Fruit fly (Drosophila melanogaster): Measurements from ENCODE around the gene LanB1.

LanB1 gene

dm6 chr2L:7799804-7800433, 11.3 kb upstream of the LanB1 start, which contains the start of the genes Herp and r2d2 (continued):
- TF ChIP-seq CG16779 (tag; optimal IDR thresholded peaks at IDR 0.05) (peak; percentile 81), CG6276 (GFP tag; optimal IDR thresholded peaks at IDR 0.05) (no peak), svp (GFP tag) (peak; percentile 99), Sox14 (GFP tag; optimal IDR thresholded peaks at IDR 0.05) (peak; percentile 89), Sox15 (GFP tag; optimal IDR thresholded peaks at IDR 0.05) (peak; percentile 86), CG11902 (GFP tag; optimal IDR thresholded peaks at IDR 0.05) (peak; percentile 85), lz (GFP tag; optimal IDR thresholded peaks at IDR 0.05) (peak; percentile 92), spab (GFP tag; optimal IDR thresholded peaks at IDR 0.05) (peak; percentile 65), Blimp-1 (GFP tag; optimal IDR thresholded peaks at IDR 0.05) (peak; percentile 73), salr (GFP tag; optimal IDR thresholded peaks at IDR 0.05) (peak; percentile 69 to 83), CG15336 (GFP tag; IDR thresholded peaks at IDR 0.05) (peak; percentile 76; the same call in 1 of the 2 replicates), CG11762 (GFP tag; optimal IDR thresholded peaks at IDR 0.05; ENCODE audit: insufficient read depth) (peak; percentile 76), vri (GFP tag; optimal IDR thresholded peaks at IDR 0.05) (peak; percentile 70), CG11294 (GFP tag; IDR thresholded peaks at IDR 0.05) (peak; percentile 84), Met (GFP tag; optimal IDR thresholded peaks at IDR 0.05) (peak; percentile 90), OdsH (GFP tag; optimal IDR thresholded peaks at IDR 0.05) (peak; percentile 89), CG32006 (GFP tag; optimal IDR thresholded peaks at IDR 0.05) (peak; percentile 84), cyc (GFP tag; optimal IDR thresholded peaks at IDR 0.05) (peak; percentile 86), Hr39 (GFP tag; optimal IDR thresholded peaks at IDR 0.05) (peak; percentile 90), CG3032 (tag; optimal IDR thresholded peaks at IDR 0.05) (peak; percentile 87), CG6854 (GFP tag; optimal IDR thresholded peaks at IDR 0.05) (peak; percentile 82), CG8319 (GFP tag; optimal IDR thresholded peaks at IDR 0.05) (peak; percentile 49), Eip93F (GFP tag; optimal IDR thresholded peaks at IDR 0.05) (no peak), topi (GFP tag; optimal IDR thresholded peaks at IDR 0.05) (peak; percentile 87), Hr4 (GFP tag; optimal IDR thresholded peaks at IDR 0.05) (peak; percentile 90), Ets96B (tag; optimal IDR thresholded peaks at IDR 0.05) (peak; percentile 86), CG8119 (GFP tag; IDR thresholded peaks at IDR 0.05) (peak; percentile 70), Ets21C (GFP tag; optimal IDR thresholded peaks at IDR 0.05) (peak; percentile 86), CG9139 (GFP tag; optimal IDR thresholded peaks at IDR 0.05) (peak; percentile 77), CG6163 (GFP tag; IDR thresholded peaks at IDR 0.05) (peak; percentile 88), ss (GFP tag; optimal IDR thresholded peaks at IDR 0.05) (peak; percentile 80 to 88), Smox (GFP tag; optimal IDR thresholded peaks at IDR 0.05) (no peak), net (GFP tag; optimal IDR thresholded peaks at IDR 0.05) (peak; percentile 77), dac (GFP tag; optimal IDR thresholded peaks at IDR 0.05) (peak; percentile 80), Sox102F (GFP tag; optimal IDR thresholded peaks at IDR 0.05) (peak; percentile 81), acj6 (GFP tag; optimal IDR thresholded peaks at IDR 0.05) (peak; percentile 90), Eip78C (GFP tag) (peak; percentile 92), CG6808 (GFP tag; optimal IDR thresholded peaks at IDR 0.05) (peak; percentile 83), esn (GFP tag; optimal IDR thresholded peaks at IDR 0.05) (peak; percentile 90), fd85E (GFP tag; optimal IDR thresholded peaks at IDR 0.05) (no peak)

dm6 chr2L:7807563-7807962, 3.7 kb upstream of the LanB1 start:
- TF ChIP-seq cyc (GFP tag; optimal IDR thresholded peaks at IDR 0.05) (no peak), CG9139 (GFP tag; optimal IDR thresholded peaks at IDR 0.05) (no peak), ss (GFP tag; optimal IDR thresholded peaks at IDR 0.05) (no peak), Eip75B (GFP tag; optimal IDR thresholded peaks at IDR 0.05) (no peak), achi (GFP tag; optimal IDR thresholded peaks at IDR 0.05) (no peak), pdm3 (GFP tag; optimal IDR thresholded peaks at IDR 0.05) (no peak), CG1621 (tag; optimal IDR thresholded peaks at IDR 0.05) (no peak)

Data from whole organism, prepupa.